Fruit fly (Drosophila melanogaster): Measurements from ENCODE around the gene Mpp6.
A peak's percentile ranks its signal among the peaks of the same experiment; 100 is the strongest.

The Mpp6 gene

dm6 chr2L:21197178-21197577 lies 41.1 kb downstream of the Mpp6 start:
- peak; percentile 62 for TF ChIP-seq Drgx (GFP tag; IDR thresholded peaks at IDR 0.05)
- no peak for TF ChIP-seq CHES-1-like (GFP tag; optimal IDR thresholded peaks at IDR 0.05)
- peak; percentile 6 for TF ChIP-seq gem (tag; optimal IDR thresholded peaks at IDR 0.05)

dm6 chr2L:21198633-21199264 lies 42.7 kb downstream of the Mpp6 start, which contains the start of gene Ret:
Gene Ret, minus strand, starts transcription at chr2L:21198762.
- TF ChIP-seq CG14965 (GFP tag; optimal IDR thresholded peaks at IDR 0.05; ENCODE audit: borderline replicate concordance): no peak
- peak; percentile 35 for TF ChIP-seq CG15696 (tag; optimal IDR thresholded peaks at IDR 0.05)
- no peak for TF ChIP-seq CG12659 (GFP tag; optimal IDR thresholded peaks at IDR 0.05)
- TF ChIP-seq CG2202 (tag; optimal IDR thresholded peaks at IDR 0.05): no peak
- TF ChIP-seq CG6813 (GFP tag; optimal IDR thresholded peaks at IDR 0.05): peak; percentile 14
- TF ChIP-seq CG7745 (tag; optimal IDR thresholded peaks at IDR 0.05): no peak
- TF ChIP-seq CG1529 (GFP tag; optimal IDR thresholded peaks at IDR 0.05): peak; percentile 11
- TF ChIP-seq tup (GFP tag; optimal IDR thresholded peaks at IDR 0.05): no peak
- TF ChIP-seq bsh (GFP tag; optimal IDR thresholded peaks at IDR 0.05): no peak
- no peak for TF ChIP-seq CG3726 (GFP tag; IDR thresholded peaks at IDR 0.05)
- TF ChIP-seq Optix (GFP tag; IDR thresholded peaks at IDR 0.05): no peak
- TF ChIP-seq CG2120 (GFP tag; optimal IDR thresholded peaks at IDR 0.05): no peak
- TF ChIP-seq nerfin-1 (tag; optimal IDR thresholded peaks at IDR 0.05): peak; percentile 9
- TF ChIP-seq CG18599 (GFP tag; optimal IDR thresholded peaks at IDR 0.05): peak; percentile 16
- no peak for TF ChIP-seq vfl (GFP tag; optimal IDR thresholded peaks at IDR 0.05)
- TF ChIP-seq CG14014 (GFP tag; IDR thresholded peaks at IDR 0.05): no peak
- TF ChIP-seq tin (GFP tag; optimal IDR thresholded peaks at IDR 0.05): no peak
- TF ChIP-seq pita (GFP tag; optimal IDR thresholded peaks at IDR 0.05): no peak
- no peak for TF ChIP-seq chm (GFP tag; IDR thresholded peaks at IDR 0.05)
- no peak for TF ChIP-seq bcd (GFP tag; optimal IDR thresholded peaks at IDR 0.05)
- TF ChIP-seq Lpt (GFP tag; optimal IDR thresholded peaks at IDR 0.05): no peak
- TF ChIP-seq psq (GFP tag; optimal IDR thresholded peaks at IDR 0.05): no peak
- TF ChIP-seq CG14667 (GFP tag; IDR thresholded peaks at IDR 0.05): no peak
- TF ChIP-seq kay (GFP tag; optimal IDR thresholded peaks at IDR 0.05): no peak
- TF ChIP-seq Trl (optimal IDR thresholded peaks at IDR 0.05): no peak
- no peak for TF ChIP-seq Trl (GFP tag; optimal IDR thresholded peaks at IDR 0.05)
- TF ChIP-seq onecut (GFP tag; IDR thresholded peaks at IDR 0.05): no peak
- peak; percentile 6 for TF ChIP-seq Asciz (GFP tag; optimal IDR thresholded peaks at IDR 0.05)
- TF ChIP-seq CG2199 (GFP tag; IDR thresholded peaks at IDR 0.05): peak; percentile 37; the same call in 1 of the 3 replicates
- TF ChIP-seq eve (GFP tag; optimal IDR thresholded peaks at IDR 0.05): no peak
- TF ChIP-seq NK7.1 (GFP tag; optimal IDR thresholded peaks at IDR 0.05): no peak
- TF ChIP-seq gsb-n (tag; optimal IDR thresholded peaks at IDR 0.05): no peak
- TF ChIP-seq nerfin-2 (GFP tag; IDR thresholded peaks at IDR 0.05; ENCODE audit: partially characterized antibody): no peak
- TF ChIP-seq Adf1 (GFP tag; IDR thresholded peaks at IDR 0.05): no peak
- TF ChIP-seq dmrt11E (tag; optimal IDR thresholded peaks at IDR 0.05): peak; percentile 1
- TF ChIP-seq Dek (tag; optimal IDR thresholded peaks at IDR 0.05): no peak
- no peak for TF ChIP-seq Eip74EF (GFP tag; optimal IDR thresholded peaks at IDR 0.05)
- TF ChIP-seq Hr78 (GFP tag; optimal IDR thresholded peaks at IDR 0.05): no peak
- TF ChIP-seq Blimp-1 (GFP tag; optimal IDR thresholded peaks at IDR 0.05): peak; percentile 15
- TF ChIP-seq p53 (GFP tag; optimal IDR thresholded peaks at IDR 0.05): no peak
- TF ChIP-seq Hand (GFP tag; optimal IDR thresholded peaks at IDR 0.05): no peak
- no peak for TF ChIP-seq CG4282 (GFP tag; optimal IDR thresholded peaks at IDR 0.05)
- TF ChIP-seq Ets65A (GFP tag): no peak
- TF ChIP-seq CG13894 (tag; optimal IDR thresholded peaks at IDR 0.05): peak; percentile 5
- no peak for TF ChIP-seq pho (GFP tag; optimal IDR thresholded peaks at IDR 0.05)
